Worm (Caenorhabditis elegans): Measurements from ENCODE around the gene R07E5.5.
A peak's percentile ranks its signal among the peaks of the same experiment; 100 is the strongest.

The R07E5.5 gene

DNA sequence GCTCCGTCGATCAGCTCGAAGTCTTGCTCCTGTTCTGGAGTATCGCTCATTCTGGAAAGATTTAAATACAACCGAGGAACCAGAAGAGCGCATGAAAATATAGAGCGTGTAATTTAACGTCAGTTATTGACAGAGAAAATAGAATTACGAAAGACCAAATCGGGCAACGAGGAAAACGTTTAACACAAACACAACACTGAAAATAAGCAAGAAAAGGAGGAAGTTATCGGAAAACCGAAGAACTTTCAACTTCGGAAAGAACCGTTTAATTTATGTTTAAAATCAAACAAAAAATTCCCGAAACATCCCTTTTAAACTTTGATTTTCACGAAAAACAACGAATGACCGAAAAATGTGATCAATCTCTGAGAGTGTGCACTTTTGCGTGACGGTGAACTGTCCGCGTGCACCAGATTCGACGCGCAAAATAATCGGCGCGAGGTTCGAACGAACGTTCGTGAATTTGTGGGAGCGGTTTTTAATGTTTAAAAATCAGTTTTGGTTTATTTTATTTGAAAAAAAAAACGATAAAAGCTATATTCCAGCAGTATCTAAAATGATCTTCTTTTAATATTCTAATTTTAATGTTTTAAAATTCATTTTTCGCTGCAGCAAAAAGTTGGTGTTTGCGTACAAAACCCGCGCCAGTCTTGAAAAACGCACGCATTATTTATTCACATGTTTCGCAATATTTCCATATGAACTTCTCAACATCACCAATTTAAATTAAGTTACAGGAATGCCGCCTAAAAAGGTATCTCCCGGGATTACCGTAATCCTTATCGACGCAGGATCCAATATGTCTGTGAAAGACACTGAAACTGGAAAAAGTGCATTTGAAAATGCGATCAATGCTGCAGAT is 22.1 kb downstream of the R07E5.5 start, which contains the start of the genes R07E5.7 and cku-80 (continued):
- TF ChIP-seq F39B2.1 (GFP tag; IDR thresholded peaks at IDR 0.05) (no peak), Y79H2A.3 (GFP tag; conservative IDR thresholded peaks at IDR 0.05) (no peak), ztf-18 (tag; optimal IDR thresholded peaks at IDR 0.05) (no peak), Y53F4B.3 (GFP tag; IDR thresholded peaks at IDR 0.05) (no peak), aptf-2 (GFP tag; conservative IDR thresholded peaks at IDR 0.05) (no peak), let-607 (tag; optimal IDR thresholded peaks at IDR 0.05) (peak in 1 of 2 experiments; percentile 6), sptf-2 (GFP tag; optimal IDR thresholded peaks at IDR 0.05) (no peak), egl-18 (GFP tag; IDR thresholded peaks at IDR 0.05) (no peak), B0261.1 (tag; optimal IDR thresholded peaks at IDR 0.05) (no peak), K11D2.4 (GFP tag; IDR thresholded peaks at IDR 0.05) (no peak), ZK185.1 (tag; optimal IDR thresholded peaks at IDR 0.05; ENCODE audit: poor library complexity, severe bottlenecking) (peak; percentile 0), aptf-3 (GFP tag; IDR thresholded peaks at IDR 0.05) (no peak), ets-4 (GFP tag; optimal IDR thresholded peaks at IDR 0.05) (no peak), him-1 (tag; optimal IDR thresholded peaks at IDR 0.05) (no peak), mcd-1 (GFP tag; IDR thresholded peaks at IDR 0.05) (peak; percentile 59), rec-8 (tag; optimal IDR thresholded peaks at IDR 0.05) (no peak), T26A5.8 (tag; optimal IDR thresholded peaks at IDR 0.05) (no peak), ztf-3 (GFP tag; optimal IDR thresholded peaks at IDR 0.05) (no peak), snpc-3.4 (tag; optimal IDR thresholded peaks at IDR 0.05) (peak; percentile 60), lin-54 (GFP tag; optimal IDR thresholded peaks at IDR 0.05) (peak; percentile 79), mel-28 (tag; optimal IDR thresholded peaks at IDR 0.05; ENCODE audit: borderline replicate concordance) (no peak), C06A6.2 (GFP tag; conservative IDR thresholded peaks at IDR 0.05) (no peak), lag-1 (GFP tag; IDR thresholded peaks at IDR 0.05) (no peak), madf-3 (GFP tag; IDR thresholded peaks at IDR 0.05) (no peak), T07F8.4 (tag; optimal IDR thresholded peaks at IDR 0.05) (no peak), snpc-1.1 (tag; optimal IDR thresholded peaks at IDR 0.05; ENCODE audit: insufficient read depth) (peak; percentile 33), ekl-4 (GFP tag; IDR thresholded peaks at IDR 0.05) (peak; percentile 11; the same call in 1 of the 2 replicates), nhr-120 (GFP tag; IDR thresholded peaks at IDR 0.05) (no peak), xnd-1 (tag; optimal IDR thresholded peaks at IDR 0.05) (no peak), sea-2 (GFP tag; IDR thresholded peaks at IDR 0.05) (no peak), lsy-27 (tag; optimal IDR thresholded peaks at IDR 0.05; ENCODE audit: borderline replicate concordance, insufficient read depth) (no peak), madf-8 (GFP tag; conservative IDR thresholded peaks at IDR 0.05) (peak; percentile 23; the same call in 1 of the 2 replicates), lin-40 (tag; optimal IDR thresholded peaks at IDR 0.05) (peak; percentile 28), tlf-1 (GFP tag; optimal IDR thresholded peaks at IDR 0.05) (peak; percentile 27), attf-6 (GFP tag; IDR thresholded peaks at IDR 0.05) (no peak), let-526 (GFP tag; IDR thresholded peaks at IDR 0.05) (no peak), ceh-58 (GFP tag; IDR thresholded peaks at IDR 0.05) (no peak), pbrm-1 (GFP tag; IDR thresholded peaks at IDR 0.05) (peak; percentile 46; the same call in 1 of the 2 replicates), C17E4.6 (GFP tag; IDR thresholded peaks at IDR 0.05) (no peak), athp-1 (tag; optimal IDR thresholded peaks at IDR 0.05) (no peak), F57A8.1 (GFP tag; optimal IDR thresholded peaks at IDR 0.05) (no peak), lsl-1 (GFP tag; optimal IDR thresholded peaks at IDR 0.05) (peak; percentile 45), madf-10 (tag; optimal IDR thresholded peaks at IDR 0.05) (no peak), fkh-3 (tag; optimal IDR thresholded peaks at IDR 0.05) (no peak), F33H1.4 (GFP tag; IDR thresholded peaks at IDR 0.05) (peak; percentile 45), hrde-1 (tag; optimal IDR thresholded peaks at IDR 0.05; ENCODE audit: borderline replicate concordance) (no peak)
